Worm (Caenorhabditis elegans) whole organism, L3 larva: ENCODE data around the gene F22E5.20.

Source experiments
- fos-1 ChIP-seq: fragments of 150-350 bp; optimal IDR thresholded peaks from 2 replicates; lab custom pipeline; 2014; ENCODE audit warnings: missing biosample characterization, missing genetic modification characterization
- nhr-12 ChIP-seq: fragments of 150-350 bp; optimal IDR thresholded peaks from 2 replicates; lab custom pipeline; 2014; ENCODE audit warnings: missing biosample characterization, missing genetic modification characterization
- pqm-1 ChIP-seq: fragments of 150-350 bp; optimal IDR thresholded peaks from 2 replicates; lab custom pipeline; 2017; ENCODE audit warnings: missing biosample characterization, missing genetic modification characterization, inconsistent platforms

ce11 chrII:2624792-2625191 is 48.6 kb downstream of the F22E5.20 start, which contains the start of gene lgc-28:
- TF ChIP-seq fos-1 (tag; lab: Kevin White, UChicago) (no peak), nhr-12 (tag; lab: Kevin White, UChicago) (no peak), pqm-1 (tag; lab: Kevin White, UChicago) (no peak)
